Worm (Caenorhabditis elegans) whole organism, L3 larva: ENCODE data around the gene F07H5.13.
A peak's percentile ranks its signal among the peaks of the same experiment; 100 is the strongest.

Experiments used
- R02D3.7 ChIP-seq: fragments of 150-350 bp; optimal IDR thresholded peaks from 2 replicates; lab custom pipeline; 2014; ENCODE audit warnings: missing biosample characterization, missing genetic modification characterization
- daf-12 ChIP-seq: fragments of 150-350 bp; optimal IDR thresholded peaks from 2 replicates; lab custom pipeline; 2014; ENCODE audit warnings: missing biosample characterization, missing genetic modification reagents, missing genetic modification characterization
- eor-1 ChIP-seq, 2 experiments: fragments of 150-350 bp; optimal IDR thresholded peaks; 2 replicates each; lab custom pipeline; 2014 to 2018; ENCODE audit warnings: missing biosample characterization in 2 of 2, missing genetic modification characterization in 2 of 2
- fkh-10 ChIP-seq: sonication (generic microtip); optimal IDR thresholded peaks from 2 replicates; lab custom pipeline; 2017; ENCODE audit warnings: missing biosample characterization, missing genetic modification reagents, missing genetic modification characterization
- lin-39 ChIP-seq: fragments of 150-350 bp; optimal IDR thresholded peaks from 2 replicates; lab custom pipeline; 2018; ENCODE audit warnings: missing biosample characterization, missing genetic modification reagents, missing genetic modification characterization
- nhr-237 ChIP-seq: fragments of 150-350 bp; optimal IDR thresholded peaks from 2 replicates; lab custom pipeline; 2014; ENCODE audit warnings: missing biosample characterization, missing genetic modification characterization
- pha-4 ChIP-seq: fragments of 150-350 bp; optimal IDR thresholded peaks from 2 replicates; lab custom pipeline; 2014; ENCODE audit warnings: missing biosample characterization, missing genetic modification reagents, missing genetic modification characterization

- TF ChIP-seq R02D3.7 (tag; lab: Kevin White, UChicago) (no peak), pha-4 (tag; lab: Kevin White, UChicago) (peak; percentile 44), nhr-237 (no peak), lin-39 (tag; lab: Kevin White, UChicago) (no peak), eor-1 (tag; optimal IDR thresholded peaks at IDR 0.05; lab: Kevin White, UChicago) (no peak), fkh-10 (GFP tag; lab: Kevin White, UChicago) (no peak), daf-12 (tag; lab: Kevin White, UChicago) (no peak)
Measured at ce11 chrII:8769375-8769774, 21.0 kb upstream of the F07H5.13 start.
